Worm (Caenorhabditis elegans) whole organism, L2 larva: ENCODE measurements around the gene W08A12.2.

ENCODE experiments used
- dmd-4 ChIP-seq: sonication (generic microtip); optimal IDR thresholded peaks from 2 replicates; lab custom pipeline; 2017; ENCODE audit warnings: missing biosample characterization, missing genetic modification characterization
- egl-27 ChIP-seq: sonication (generic microtip); optimal IDR thresholded peaks from 3 replicates; lab custom pipeline; 2017; ENCODE audit warnings: missing biosample characterization, missing genetic modification reagents, missing genetic modification characterization
- lin-39 ChIP-seq: fragments of 150-350 bp; optimal IDR thresholded peaks from 2 replicates; lab custom pipeline; 2014; ENCODE audit warnings: missing biosample characterization, missing genetic modification reagents, missing genetic modification characterization
- mdl-1 ChIP-seq, 2 experiments: fragments of 150-350 bp in 1 of 2; sonication (generic microtip) in 1 of 2; optimal IDR thresholded peaks; 2 replicates each; lab custom pipeline; 2017; ENCODE audit warnings: missing biosample characterization in 2 of 2, missing genetic modification characterization in 2 of 2
- nhr-11 ChIP-seq: fragments of 150-350 bp; optimal IDR thresholded peaks from 2 replicates; lab custom pipeline; 2014; ENCODE audit warnings: missing biosample characterization, missing genetic modification characterization
- nhr-129 ChIP-seq: fragments of 150-350 bp; optimal IDR thresholded peaks from 2 replicates; lab custom pipeline; 2014; ENCODE audit warnings: missing biosample characterization, missing genetic modification characterization
- nhr-21 ChIP-seq: fragments of 150-350 bp; optimal IDR thresholded peaks from 2 replicates; lab custom pipeline; 2014; ENCODE audit warnings: missing biosample characterization, missing genetic modification characterization
- nhr-25 ChIP-seq: fragments of 150-350 bp; sonication (generic microtip); optimal IDR thresholded peaks from 3 replicates; lab custom pipeline; 2014; ENCODE audit warnings: missing biosample characterization, missing genetic modification characterization
- unc-39 ChIP-seq: fragments of 150-350 bp; optimal IDR thresholded peaks from 2 replicates; lab custom pipeline; 2014; ENCODE audit warnings: missing biosample characterization, missing genetic modification characterization
- unc-62 ChIP-seq: fragments of 150-350 bp; optimal IDR thresholded peaks from 2 replicates; lab custom pipeline; 2014; ENCODE audit warnings: missing biosample characterization, missing genetic modification reagents, missing genetic modification characterization

- no peak for TF ChIP-seq mdl-1 (tag; optimal IDR thresholded peaks at IDR 0.05; lab: Kevin White, UChicago)
- TF ChIP-seq nhr-21, result no peak
- no peak for TF ChIP-seq lin-39 (tag; lab: Kevin White, UChicago)
- no peak for TF ChIP-seq unc-39
- no peak for TF ChIP-seq nhr-25 (tag; lab: Kevin White, UChicago)
- no peak for TF ChIP-seq unc-62 (GFP tag; lab: Kevin White, UChicago)
- no peak for TF ChIP-seq dmd-4
- TF ChIP-seq nhr-11 (tag; lab: Kevin White, UChicago), result no peak
- TF ChIP-seq nhr-129 (tag; lab: Kevin White, UChicago), result no peak
- TF ChIP-seq egl-27, result no peak
These were observed 19.0 kb upstream of the W08A12.2 start, which contains the start of gene lin-40 for ce11 chrV:3704688-3705087.
